Fruit fly (Drosophila melanogaster) whole organism: Measurements from ENCODE around the gene Jon65Aiii.

Source experiments
- CG8478 ChIP-seq: fragments of >200 bp; optimal IDR thresholded peaks from 2 replicates; lab custom pipeline; 2018; ENCODE audit warnings: inconsistent platforms
- EcR ChIP-seq, 2 experiments: fragments of >200 bp; optimal IDR thresholded peaks; 2 replicates each; lab custom pipeline; 2017; ENCODE audit warnings: missing biosample characterization in 2 of 2, missing genetic modification characterization in 2 of 2, missing genetic modification reagents in 2 of 2
- psq ChIP-seq: fragments of >200 bp; optimal IDR thresholded peaks from 2 replicates; lab custom pipeline; 2017
- usp ChIP-seq: fragments of >200 bp; optimal IDR thresholded peaks from 2 replicates; lab custom pipeline; 2017; ENCODE audit warnings: missing biosample characterization, missing genetic modification characterization, mixed read lengths

DNA sequence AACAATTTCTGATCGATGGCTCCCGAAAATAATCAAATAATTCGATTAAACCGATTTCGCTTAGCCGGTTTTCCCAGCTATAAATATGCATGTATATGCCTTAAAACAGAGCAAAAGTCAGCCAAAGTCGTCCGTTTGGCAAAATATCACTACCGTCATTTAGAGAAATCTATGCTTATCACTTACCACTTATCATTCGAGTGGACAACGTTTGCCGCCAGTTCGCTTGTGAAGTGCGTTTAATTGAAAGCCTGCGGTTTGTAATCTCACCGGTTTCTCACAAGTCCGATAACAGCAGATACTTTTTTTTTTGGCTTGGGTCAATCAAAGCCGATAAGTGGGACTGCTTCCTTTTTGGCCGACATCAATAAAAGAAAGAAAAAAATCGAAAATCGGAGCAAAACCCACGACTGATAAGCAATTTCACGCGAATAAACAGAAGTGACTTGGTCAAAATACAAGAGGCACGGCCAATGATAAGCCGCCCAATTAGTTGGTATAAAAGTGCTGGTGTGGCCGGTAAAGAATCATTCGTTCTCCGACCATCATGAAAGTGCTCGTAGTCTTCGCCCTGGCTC lies at the start of gene Jon65Aiii:
- no peak for TF ChIP-seq CG8478
- no peak for TF ChIP-seq EcR (GFP tag; optimal IDR thresholded peaks at IDR 0.05; lab: Kevin White, UChicago)
- no peak for TF ChIP-seq usp (GFP tag; lab: Kevin White, UChicago)
- no peak for TF ChIP-seq psq (lab: Kevin White, UChicago)
